Worm (Caenorhabditis elegans): ENCODE results near the gene hil-2.
"Not testable (repeated sequence)": the region's sequence is repeated elsewhere in the genome, so short reads cannot be mapped to it uniquely, and the experiment has no call there.

Gene hil-2

ce11 chrIV:6294081-6294480, at the start of gene hil-2:
Gene hil-2, plus strand, starts transcription at chrIV:6294240.
- TF ChIP-seq hlh-15 (tag; optimal IDR thresholded peaks at IDR 0.05) (no peak), elt-2 (tag; optimal IDR thresholded peaks at IDR 0.05) (peak; percentile 26), ref-2 (tag; optimal IDR thresholded peaks at IDR 0.05) (no peak), gmeb-2 (tag; optimal IDR thresholded peaks at IDR 0.05) (no peak), unc-42 (tag; optimal IDR thresholded peaks at IDR 0.05) (no peak), odd-2 (tag; optimal IDR thresholded peaks at IDR 0.05) (no peak), ceh-31 (tag; optimal IDR thresholded peaks at IDR 0.05) (peak; percentile 53), nhr-232 (tag; optimal IDR thresholded peaks at IDR 0.05) (no peak), pha-4 (tag; optimal IDR thresholded peaks at IDR 0.05) (no peak), dmd-4 (tag; optimal IDR thresholded peaks at IDR 0.05; ENCODE audit: borderline replicate concordance) (no peak), unc-86 (tag; optimal IDR thresholded peaks at IDR 0.05) (no peak), ceh-48 (tag; optimal IDR thresholded peaks at IDR 0.05) (no peak), pha-2 (tag; optimal IDR thresholded peaks at IDR 0.05) (no peak), fkh-6 (tag; optimal IDR thresholded peaks at IDR 0.05) (no peak), ets-4 (tag; optimal IDR thresholded peaks at IDR 0.05) (no peak), ceh-9 (tag; optimal IDR thresholded peaks at IDR 0.05) (no peak), ceh-19 (GFP tag; optimal IDR thresholded peaks at IDR 0.05) (no peak), ama-1 (optimal IDR thresholded peaks at IDR 0.05) (peak; percentile 34), T23F11.4 (GFP tag; optimal IDR thresholded peaks at IDR 0.05) (no peak), ttx-3 (tag; optimal IDR thresholded peaks at IDR 0.05) (no peak), unc-55 (GFP tag; optimal IDR thresholded peaks at IDR 0.05) (no peak), C38D4.7 (GFP tag; optimal IDR thresholded peaks at IDR 0.05) (no peak)

DNA sequence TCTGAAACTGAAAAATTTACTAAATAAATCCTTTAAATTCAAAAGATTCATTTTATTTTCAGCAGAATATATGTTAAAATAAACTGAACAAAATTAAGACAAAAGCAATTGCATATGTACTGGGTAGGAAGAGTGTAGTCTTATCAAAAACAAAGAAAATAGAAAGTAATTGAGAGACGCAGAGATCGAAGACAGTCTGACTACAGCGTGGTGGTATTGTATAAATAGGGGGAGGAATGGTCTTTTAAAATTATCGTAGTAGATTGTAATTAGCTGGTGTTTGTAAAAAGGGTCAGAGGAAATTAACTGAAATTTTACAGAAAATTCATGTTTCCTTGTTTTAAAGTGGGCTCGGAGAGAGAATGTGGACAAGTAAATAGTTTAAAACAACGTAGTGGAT, 45.6 kb upstream of the hil-2 start, which contains the start of gene acox-3:
acox-3 (minus strand) TSS at position 7 of the 400 bp plus-strand sequence.
- TF ChIP-seq elt-2 (tag; optimal IDR thresholded peaks at IDR 0.05) (peak; percentile 22), ceh-6 (GFP tag; optimal IDR thresholded peaks at IDR 0.05) (no peak)

ce11 chrIV:6249591-6249990, 44.4 kb upstream of the hil-2 start, which contains the start of gene F58F9.1:
Gene F58F9.1, plus strand, starts transcription at chrIV:6249841.
- TF ChIP-seq syd-9 (tag; optimal IDR thresholded peaks at IDR 0.05) (no peak), ets-4 (tag; optimal IDR thresholded peaks at IDR 0.05) (no peak), pros-1 (tag; optimal IDR thresholded peaks at IDR 0.05) (no peak), zip-5 (tag; optimal IDR thresholded peaks at IDR 0.05) (no peak), ceh-18 (tag; optimal IDR thresholded peaks at IDR 0.05) (no peak), T23F11.4 (GFP tag; optimal IDR thresholded peaks at IDR 0.05) (no peak), ceh-48 (tag; optimal IDR thresholded peaks at IDR 0.05) (no peak), lin-11 (tag; optimal IDR thresholded peaks at IDR 0.05) (no peak), ceh-22 (tag; optimal IDR thresholded peaks at IDR 0.05) (no peak), dmd-4 (tag; optimal IDR thresholded peaks at IDR 0.05; ENCODE audit: borderline replicate concordance) (no peak), C08G9.2 (tag; optimal IDR thresholded peaks at IDR 0.05) (no peak), ttx-3 (tag; optimal IDR thresholded peaks at IDR 0.05) (no peak)

DNA sequence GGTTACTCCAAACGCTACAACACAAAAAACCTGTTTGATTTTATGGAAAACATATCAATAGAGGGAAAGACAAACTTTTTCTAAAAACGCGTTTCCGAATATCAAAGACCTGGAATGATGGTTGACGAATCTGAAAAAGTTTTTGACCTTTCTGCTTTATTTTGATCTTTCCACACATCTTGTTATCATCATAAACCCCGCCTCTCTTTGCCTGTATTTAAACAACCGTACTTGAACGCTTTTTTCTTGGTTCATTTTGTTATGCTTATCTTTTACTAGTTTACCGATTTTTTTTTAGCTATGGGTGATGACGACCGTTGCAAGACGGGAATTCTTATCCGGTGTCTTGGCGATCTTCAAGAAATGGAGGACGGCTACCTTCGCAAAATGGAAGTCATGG, 41.0 kb upstream of the hil-2 start, which contains the start of gene T13A10.2:
T13A10.2 (plus strand) TSS at position 301 of the 400 bp plus-strand sequence.
- TF ChIP-seq ceh-6 (GFP tag; optimal IDR thresholded peaks at IDR 0.05); K02D7.2 (tag; optimal IDR thresholded peaks at IDR 0.05); eyg-1 (tag; optimal IDR thresholded peaks at IDR 0.05): not testable (repeated sequence)

ce11 chrIV:6254635-6255034, 39.4 kb upstream of the hil-2 start, which contains the start of gene T13A10.64:
Gene T13A10.64, plus strand, starts transcription at chrIV:6254935.
- TF ChIP-seq tbx-2 (tag; optimal IDR thresholded peaks at IDR 0.05) (no peak), ahr-1 (tag; optimal IDR thresholded peaks at IDR 0.05) (no peak), ceh-18 (tag; optimal IDR thresholded peaks at IDR 0.05) (no peak), fkh-6 (tag; optimal IDR thresholded peaks at IDR 0.05) (no peak), ceh-6 (GFP tag; optimal IDR thresholded peaks at IDR 0.05) (no peak), ets-4 (tag; optimal IDR thresholded peaks at IDR 0.05) (no peak)
